Worm (Caenorhabditis elegans) whole organism, young adult: ENCODE measurements around the gene T25E4.1.
A peak's percentile ranks its signal among the peaks of the same experiment; 100 is the strongest.

Experiments used
- F10E7.11 ChIP-seq: sonication (generic microtip); optimal IDR thresholded peaks from 2 replicates; lab custom pipeline; 2017; ENCODE audit warnings: mild to moderate bottlenecking, missing genetic modification characterization, moderate library complexity, missing compliant biosample characterization
- K11D2.4 ChIP-seq: fragments of 200-800 bp; sonication (Bioruptor generic); IDR thresholded peaks from 2 replicates; pipeline ENCODE4 v1.3.6; 2022; ENCODE audit warnings: missing genetic modification reagents, missing genetic modification characterization, missing compliant biosample characterization
- Y79H2A.3 ChIP-seq: fragments of 200-800 bp; sonication (Bioruptor generic); conservative IDR thresholded peaks from 2 replicates; pipeline ENCODE4 v1.3.6; 2022; ENCODE audit warnings: missing genetic modification reagents, missing genetic modification characterization, missing compliant biosample characterization
- ceh-100 ChIP-seq: fragments of 200-800 bp; sonication (Bioruptor generic); IDR thresholded peaks from 2 replicates; pipeline ENCODE4 v1.3.6; 2022; ENCODE audit warnings: missing genetic modification reagents, missing genetic modification characterization, missing compliant biosample characterization
- egl-18 ChIP-seq: fragments of 200-800 bp; sonication (Bioruptor generic); IDR thresholded peaks from 2 replicates; pipeline ENCODE4 v1.3.6; 2022; ENCODE audit warnings: missing genetic modification reagents, missing genetic modification characterization, missing compliant biosample characterization
- lin-35 ChIP-seq, 3 experiments: fragments of 150-350 bp in 2 of 3; sonication (generic microtip) in 1 of 3; optimal IDR thresholded peaks; 2 replicates each; lab custom pipeline; 2014 to 2018; ENCODE audit warnings: missing biosample characterization in 3 of 3, missing genetic modification characterization in 3 of 3, missing genetic modification reagents in 3 of 3
- nfyb-1 ChIP-seq: fragments of 200-800 bp; sonication (Bioruptor generic); IDR thresholded peaks from 2 replicates; pipeline ENCODE4 v1.3.6; 2022; ENCODE audit warnings: missing genetic modification reagents, missing genetic modification characterization, missing compliant biosample characterization
- nhr-27 ChIP-seq: fragments of 200-800 bp; sonication (Bioruptor generic); optimal IDR thresholded peaks from 2 replicates; lab custom pipeline; 2018; ENCODE audit warnings: mild to moderate bottlenecking, missing genetic modification characterization, moderate library complexity, missing compliant biosample characterization
- nhr-90 ChIP-seq: sonication (generic microtip); optimal IDR thresholded peaks from 2 replicates; lab custom pipeline; 2016; ENCODE audit warnings: missing genotype, mild to moderate bottlenecking, missing genetic modification characterization, missing compliant biosample characterization
- rec-8 ChIP-seq, 2 experiments: sonication (generic microtip); optimal IDR thresholded peaks; 2 replicates each; lab custom pipeline; 2016; ENCODE audit warnings: mild to moderate bottlenecking in 2 of 2, missing genetic modification characterization in 2 of 2, missing genetic modification reagents in 2 of 2, missing genotype in 2 of 2, missing biosample characterization in 1 of 2, missing compliant biosample characterization in 1 of 2, moderate library complexity in 1 of 2
- sea-2 ChIP-seq: fragments of 200-800 bp; sonication (Bioruptor generic); IDR thresholded peaks from 2 replicates; pipeline ENCODE4 v1.3.6; 2022; ENCODE audit warnings: missing genetic modification characterization, missing compliant biosample characterization
- unc-62 ChIP-seq: fragments of 150-350 bp; optimal IDR thresholded peaks from 2 replicates; lab custom pipeline; 2014; ENCODE audit warnings: missing biosample characterization, missing genetic modification reagents, missing genetic modification characterization
- ztf-18 ChIP-seq: sonication (generic microtip); optimal IDR thresholded peaks from 2 replicates; lab custom pipeline; 2016; ENCODE audit warnings: missing genotype, mild to moderate bottlenecking, missing genetic modification characterization, missing compliant biosample characterization
- ztf-25 ChIP-seq: fragments of 200-800 bp; sonication (Bioruptor generic); IDR thresholded peaks from 2 replicates; pipeline ENCODE4 v1.3.6; 2022; ENCODE audit warnings: missing genetic modification reagents, missing genetic modification characterization, missing compliant biosample characterization

- TF ChIP-seq lin-35 (GFP tag; optimal IDR thresholded peaks at IDR 0.05; lab: Kevin White, UChicago) (peak in 1 of 3 experiments; percentile 38), sea-2 (GFP tag; lab: Robert Waterston, UW) (no peak), F10E7.11 (no peak), K11D2.4 (no peak), ztf-18 (tag; lab: Kevin White, UChicago) (peak; percentile 14), ceh-100 (GFP tag; lab: Robert Waterston, UW) (peak; percentile 75), Y79H2A.3 (GFP tag; lab: Robert Waterston, UW) (no peak), nfyb-1 (GFP tag; lab: Robert Waterston, UW) (peak; percentile 89), ztf-25 (GFP tag; lab: Robert Waterston, UW) (no peak), unc-62 (GFP tag; lab: Kevin White, UChicago) (no peak), nhr-90 (tag; lab: Kevin White, UChicago) (no peak), egl-18 (GFP tag; lab: Robert Waterston, UW) (no peak), nhr-27 (tag; lab: Kevin White, UChicago) (no peak), rec-8 (tag; optimal IDR thresholded peaks at IDR 0.05; lab: Kevin White, UChicago) (no peak)
Observed at ce11 chrII:5599326-5600044, 21.4 kb downstream of the T25E4.1 start, which contains the start of gene C17G10.10.
